Worm (Caenorhabditis elegans) whole organism, young adult: ENCODE measurements around the gene D2007.2.
A peak's percentile ranks its signal among the peaks of the same experiment; 100 is the strongest.

ENCODE experiments used
- B0336.3 ChIP-seq: fragments of 200-800 bp; sonication (Bioruptor generic); IDR thresholded peaks from 2 replicates; pipeline ENCODE4 v1.3.6; 2022; ENCODE audit warnings: missing genetic modification characterization, missing compliant biosample characterization
- F22D6.2 ChIP-seq: sonication (generic microtip); optimal IDR thresholded peaks from 2 replicates; lab custom pipeline; 2016; ENCODE audit warnings: mild to moderate bottlenecking, missing genetic modification characterization, missing compliant biosample characterization
- F23B12.7 ChIP-seq: sonication (generic microtip); optimal IDR thresholded peaks from 2 replicates; lab custom pipeline; 2017; ENCODE audit warnings: missing genetic modification characterization, mild to moderate bottlenecking, missing compliant biosample characterization, antibody characterized with exemption, moderate library complexity; ENCODE audit not compliant: insufficient read depth
- F39B2.1 ChIP-seq: fragments of 200-800 bp; sonication (Bioruptor generic); IDR thresholded peaks from 2 replicates; pipeline ENCODE4 v1.3.6; 2022; ENCODE audit warnings: missing genetic modification reagents, missing genetic modification characterization, missing compliant biosample characterization
- F49E8.2 ChIP-seq: sonication (generic microtip); optimal IDR thresholded peaks from 3 replicates; lab custom pipeline; 2017; ENCODE audit warnings: missing genetic modification characterization, mild to moderate bottlenecking, missing compliant biosample characterization, antibody characterized with exemption, moderate library complexity; ENCODE audit not compliant: insufficient read depth
- F55B11.4 ChIP-seq: sonication (generic microtip); optimal IDR thresholded peaks from 2 replicates; lab custom pipeline; 2016; ENCODE audit warnings: missing compliant biosample characterization, missing genetic modification characterization, borderline replicate concordance; ENCODE audit not compliant: insufficient read depth
- T07F8.4 ChIP-seq: sonication (generic microtip); optimal IDR thresholded peaks from 2 replicates; lab custom pipeline; 2016; ENCODE audit warnings: mild to moderate bottlenecking, missing genetic modification characterization, moderate library complexity, missing compliant biosample characterization
- T26A5.8 ChIP-seq: sonication (generic microtip); optimal IDR thresholded peaks from 2 replicates; lab custom pipeline; 2016; ENCODE audit warnings: missing genetic modification characterization, missing compliant biosample characterization
- Y56A3A.18 ChIP-seq: fragments of 200-800 bp; sonication (Bioruptor generic); IDR thresholded peaks from 2 replicates; pipeline ENCODE4 v1.3.6; 2022; ENCODE audit warnings: missing genetic modification reagents, missing genetic modification characterization, missing compliant biosample characterization
- atf-7 ChIP-seq: sonication (generic microtip); optimal IDR thresholded peaks from 2 replicates; lab custom pipeline; 2017; ENCODE audit warnings: mild to moderate bottlenecking, missing genetic modification characterization, missing compliant biosample characterization
- athp-1 ChIP-seq: sonication (generic microtip); optimal IDR thresholded peaks from 2 replicates; lab custom pipeline; 2017; ENCODE audit warnings: mild to moderate bottlenecking, missing genetic modification characterization, missing compliant biosample characterization
- ccch-3 ChIP-seq: fragments of 200-800 bp; sonication (Bioruptor generic); optimal IDR thresholded peaks from 2 replicates; lab custom pipeline; 2018; ENCODE audit warnings: mild to moderate bottlenecking, missing genetic modification characterization, missing compliant biosample characterization
- ceh-100 ChIP-seq: fragments of 200-800 bp; sonication (Bioruptor generic); IDR thresholded peaks from 2 replicates; pipeline ENCODE4 v1.3.6; 2022; ENCODE audit warnings: missing genetic modification reagents, missing genetic modification characterization, missing compliant biosample characterization
- ceh-27 ChIP-seq: fragments of 200-800 bp; sonication (Bioruptor generic); optimal IDR thresholded peaks from 2 replicates; lab custom pipeline; 2018; ENCODE audit warnings: mild to moderate bottlenecking, missing genetic modification characterization, moderate library complexity, missing compliant biosample characterization
- ceh-79 ChIP-seq: sonication (generic microtip); optimal IDR thresholded peaks from 2 replicates; lab custom pipeline; 2017; ENCODE audit warnings: mild to moderate bottlenecking, missing genetic modification characterization, missing compliant biosample characterization
- chd-7 ChIP-seq: sonication (generic microtip); optimal IDR thresholded peaks from 2 replicates; lab custom pipeline; 2016; ENCODE audit warnings: mild to moderate bottlenecking, missing genetic modification characterization, moderate library complexity, missing compliant biosample characterization
- die-1 ChIP-seq: sonication (generic microtip); optimal IDR thresholded peaks from 2 replicates; lab custom pipeline; 2016; ENCODE audit warnings: missing genotype, mild to moderate bottlenecking, missing genetic modification characterization, missing compliant biosample characterization
- dpl-1 ChIP-seq: fragments of 150-350 bp; optimal IDR thresholded peaks from 2 replicates; lab custom pipeline; 2014; ENCODE audit warnings: missing biosample characterization, missing genetic modification reagents, missing genetic modification characterization
- efl-1 ChIP-seq: fragments of 150-350 bp; optimal IDR thresholded peaks from 2 replicates; lab custom pipeline; 2014; ENCODE audit warnings: missing biosample characterization, missing genetic modification reagents, missing genetic modification characterization
- egl-18 ChIP-seq: fragments of 200-800 bp; sonication (Bioruptor generic); IDR thresholded peaks from 2 replicates; pipeline ENCODE4 v1.3.6; 2022; ENCODE audit warnings: missing genetic modification reagents, missing genetic modification characterization, missing compliant biosample characterization
- fkh-3 ChIP-seq: sonication (generic microtip); optimal IDR thresholded peaks from 2 replicates; lab custom pipeline; 2016; ENCODE audit warnings: mild to moderate bottlenecking, missing genetic modification characterization, missing compliant biosample characterization
- gei-17 ChIP-seq: fragments of 200-800 bp; sonication (Bioruptor generic); optimal IDR thresholded peaks from 2 replicates; lab custom pipeline; 2018; ENCODE audit warnings: mild to moderate bottlenecking, missing genetic modification characterization, missing compliant biosample characterization
- hlh-12 ChIP-seq: sonication (generic microtip); optimal IDR thresholded peaks from 2 replicates; lab custom pipeline; 2016; ENCODE audit warnings: missing genetic modification characterization, missing compliant biosample characterization
- hlh-26 ChIP-seq: fragments of 200-800 bp; sonication (Bioruptor generic); conservative IDR thresholded peaks from 2 replicates; pipeline ENCODE4 v1.3.6; 2022; ENCODE audit warnings: missing genetic modification reagents, missing genetic modification characterization, missing compliant biosample characterization
- hrde-1 ChIP-seq: sonication (generic microtip); optimal IDR thresholded peaks from 2 replicates; lab custom pipeline; 2016; ENCODE audit warnings: missing genetic modification characterization, mild to moderate bottlenecking, missing compliant biosample characterization, moderate library complexity, missing genotype, missing genetic modification reagents, borderline replicate concordance
- let-526 ChIP-seq: fragments of 200-800 bp; sonication (Bioruptor generic); IDR thresholded peaks from 2 replicates; pipeline ENCODE4 v1.3.6; 2022; ENCODE audit warnings: missing genetic modification reagents, missing genetic modification characterization, missing compliant biosample characterization
- lsy-27 ChIP-seq: sonication (generic microtip); optimal IDR thresholded peaks from 2 replicates; lab custom pipeline; 2017; ENCODE audit warnings: missing genetic modification characterization, mild to moderate bottlenecking, missing compliant biosample characterization, antibody characterized with exemption, missing genotype, borderline replicate concordance; ENCODE audit not compliant: insufficient read depth
- mel-28 ChIP-seq: sonication (generic microtip); optimal IDR thresholded peaks from 2 replicates; lab custom pipeline; 2016; ENCODE audit warnings: borderline replicate concordance, mild to moderate bottlenecking, missing genetic modification characterization, missing compliant biosample characterization
- mxl-1 ChIP-seq: sonication (generic microtip); optimal IDR thresholded peaks from 2 replicates; lab custom pipeline; 2016; ENCODE audit warnings: missing genetic modification characterization, missing compliant biosample characterization
- nfyb-1 ChIP-seq: fragments of 200-800 bp; sonication (Bioruptor generic); IDR thresholded peaks from 2 replicates; pipeline ENCODE4 v1.3.6; 2022; ENCODE audit warnings: missing genetic modification reagents, missing genetic modification characterization, missing compliant biosample characterization
- rec-8 ChIP-seq, 2 experiments: sonication (generic microtip); optimal IDR thresholded peaks; 2 replicates each; lab custom pipeline; 2016; ENCODE audit warnings: mild to moderate bottlenecking in 2 of 2, missing genetic modification characterization in 2 of 2, missing genetic modification reagents in 2 of 2, missing genotype in 2 of 2, missing biosample characterization in 1 of 2, missing compliant biosample characterization in 1 of 2, moderate library complexity in 1 of 2
- repo-1 ChIP-seq: sonication (generic microtip); optimal IDR thresholded peaks from 2 replicates; lab custom pipeline; 2017; ENCODE audit warnings: mild to moderate bottlenecking, missing genetic modification characterization, missing compliant biosample characterization
- snpc-1.3 ChIP-seq: sonication (generic microtip); optimal IDR thresholded peaks from 2 replicates; lab custom pipeline; 2017; ENCODE audit warnings: missing genetic modification characterization, mild to moderate bottlenecking, missing compliant biosample characterization, antibody characterized with exemption, moderate library complexity, missing genotype, missing genetic modification reagents; ENCODE audit not compliant: insufficient read depth
- snpc-3.4 ChIP-seq: sonication (generic microtip); optimal IDR thresholded peaks from 2 replicates; lab custom pipeline; 2017; ENCODE audit warnings: missing genetic modification characterization, mild to moderate bottlenecking, missing compliant biosample characterization, antibody characterized with exemption, moderate library complexity, missing genotype, missing genetic modification reagents
- somi-1 ChIP-seq: fragments of 200-800 bp; sonication (Bioruptor generic); optimal IDR thresholded peaks from 2 replicates; lab custom pipeline; 2018; ENCODE audit warnings: mild to moderate bottlenecking, missing genetic modification characterization, missing compliant biosample characterization
- sptf-2 ChIP-seq: fragments of 200-800 bp; sonication (Bioruptor generic); optimal IDR thresholded peaks from 2 replicates; lab custom pipeline; 2018; ENCODE audit warnings: mild to moderate bottlenecking, missing genetic modification characterization, missing compliant biosample characterization
- tbp1 ChIP-seq: fragments of 200-800 bp; sonication (Bioruptor generic); optimal IDR thresholded peaks from 2 replicates; lab custom pipeline; 2018; ENCODE audit warnings: mild to moderate bottlenecking, missing genetic modification characterization, missing compliant biosample characterization
- tbx-9 ChIP-seq: sonication (generic microtip); optimal IDR thresholded peaks from 2 replicates; lab custom pipeline; 2016; ENCODE audit warnings: borderline replicate concordance, missing genetic modification characterization, inconsistent platforms, missing compliant biosample characterization
- tlf-1 ChIP-seq: fragments of 200-800 bp; sonication (Bioruptor generic); optimal IDR thresholded peaks from 2 replicates; lab custom pipeline; 2018; ENCODE audit warnings: mild to moderate bottlenecking, missing genetic modification characterization, missing compliant biosample characterization
- unc-130 ChIP-seq: sonication (generic microtip); optimal IDR thresholded peaks from 2 replicates; lab custom pipeline; 2016; ENCODE audit warnings: missing genetic modification reagents, missing genetic modification characterization, missing compliant biosample characterization
- zfh-2 ChIP-seq: fragments of 200-800 bp; sonication (Bioruptor generic); conservative IDR thresholded peaks from 2 replicates; pipeline ENCODE4 v1.3.6; 2022; ENCODE audit warnings: missing genetic modification reagents, missing genetic modification characterization, missing compliant biosample characterization
- ztf-25 ChIP-seq: fragments of 200-800 bp; sonication (Bioruptor generic); IDR thresholded peaks from 2 replicates; pipeline ENCODE4 v1.3.6; 2022; ENCODE audit warnings: missing genetic modification reagents, missing genetic modification characterization, missing compliant biosample characterization
- ztf-3 ChIP-seq: fragments of 200-800 bp; sonication (Bioruptor generic); optimal IDR thresholded peaks from 2 replicates; lab custom pipeline; 2018; ENCODE audit warnings: mild to moderate bottlenecking, missing genetic modification characterization, missing compliant biosample characterization

Gene D2007.2

ce11 chrIII:8161238-8161637, 12.5 kb downstream of the D2007.2 start, which contains the start of gene inpp-5K:
Gene inpp-5K, minus strand, starts transcription at chrIII:8161338.
- TF ChIP-seq Y56A3A.18 (GFP tag; lab: Robert Waterston, UW): no peak
- no peak for TF ChIP-seq die-1
- peak; percentile 70 for TF ChIP-seq nfyb-1 (GFP tag; lab: Robert Waterston, UW)
- TF ChIP-seq hrde-1 (tag; lab: Kevin White, UChicago): peak; percentile 31

- TF ChIP-seq fkh-3 (tag; lab: Kevin White, UChicago) (no peak), ceh-79 (tag; lab: Kevin White, UChicago) (no peak), rec-8 (tag; optimal IDR thresholded peaks at IDR 0.05; lab: Kevin White, UChicago) (no peak), mxl-1 (tag; lab: Kevin White, UChicago) (no peak), snpc-1.3 (tag; lab: Kevin White, UChicago) (no peak), ceh-100 (GFP tag; lab: Robert Waterston, UW) (no peak), dpl-1 (GFP tag; lab: Kevin White, UChicago) (no peak), T26A5.8 (no peak), tbp1 (GFP tag; lab: Kevin White, UChicago) (no peak), lsy-27 (tag; lab: Kevin White, UChicago) (no peak), mel-28 (tag; lab: Kevin White, UChicago) (no peak)
Observed at ce11 chrIII:8163283-8163682, 14.5 kb downstream of the D2007.2 start, which contains the start of gene bath-42. Gene bath-42, minus strand, starts transcription at chrIII:8163383.

- TF ChIP-seq snpc-3.4: peak; percentile 18
- no peak for TF ChIP-seq lsy-27 (tag; lab: Kevin White, UChicago)
- TF ChIP-seq somi-1 (GFP tag; lab: Kevin White, UChicago): no peak
- no peak for TF ChIP-seq F39B2.1
- no peak for TF ChIP-seq T26A5.8
- no peak for TF ChIP-seq atf-7 (tag; lab: Kevin White, UChicago)
- no peak for TF ChIP-seq repo-1 (tag; lab: Kevin White, UChicago)
- TF ChIP-seq hlh-26: no peak
- TF ChIP-seq ztf-3 (GFP tag; lab: Kevin White, UChicago): no peak
- peak; percentile 74 for TF ChIP-seq efl-1
- TF ChIP-seq unc-130 (GFP tag; lab: Kevin White, UChicago): no peak
- TF ChIP-seq mxl-1 (tag; lab: Kevin White, UChicago): no peak
- TF ChIP-seq T07F8.4 (tag; lab: Kevin White, UChicago): no peak
- no peak for TF ChIP-seq sptf-2
- TF ChIP-seq B0336.3 (GFP tag; lab: Robert Waterston, UW): peak; percentile 34; the same call in 1 of the 2 replicates
- TF ChIP-seq F22D6.2 (tag; lab: Kevin White, UChicago): no peak
- no peak for TF ChIP-seq ztf-25 (GFP tag; lab: Robert Waterston, UW)
- TF ChIP-seq F55B11.4 (tag; lab: Kevin White, UChicago): no peak
- TF ChIP-seq zfh-2 (GFP tag; lab: Robert Waterston, UW): no peak; the same call in 1 of the 2 replicates
- no peak for TF ChIP-seq F49E8.2 (tag; lab: Kevin White, UChicago)
- TF ChIP-seq ccch-3 (GFP tag; lab: Kevin White, UChicago): no peak
- TF ChIP-seq F23B12.7 (tag; lab: Kevin White, UChicago): peak; percentile 80
- TF ChIP-seq gei-17 (GFP tag; lab: Kevin White, UChicago): no peak
- no peak for TF ChIP-seq chd-7 (tag; lab: Kevin White, UChicago)
- TF ChIP-seq ceh-27 (GFP tag; lab: Kevin White, UChicago): peak; percentile 91
- peak; percentile 44 for TF ChIP-seq tlf-1
- TF ChIP-seq egl-18 (GFP tag; lab: Robert Waterston, UW): no peak
- peak; percentile 71 for TF ChIP-seq athp-1 (tag; lab: Kevin White, UChicago)
- TF ChIP-seq tbx-9 (tag; lab: Kevin White, UChicago): no peak
- TF ChIP-seq hlh-12 (tag; lab: Kevin White, UChicago): no peak
- no peak for TF ChIP-seq let-526
Observed at ce11 chrIII:8163788-8164423, 15.1 kb downstream of the D2007.2 start, which contains the start of gene prp-8. Gene prp-8, plus strand, starts transcription at chrIII:8164373.
